Worm (Caenorhabditis elegans): Measurements from ENCODE around the gene C01G10.9.

ce11 chrV:15059534-15059933, 22.8 kb upstream of the C01G10.9 start, which contains the start of the genes mcm-3 and C25D7.15:
- TF ChIP-seq unc-120 (tag; optimal IDR thresholded peaks at IDR 0.05; ENCODE audit: poor library complexity, severe bottlenecking) (no peak), unc-62 (GFP tag; optimal IDR thresholded peaks at IDR 0.05) (no peak), ceh-43 (GFP tag; optimal IDR thresholded peaks at IDR 0.05) (no peak), ztf-11 (tag; optimal IDR thresholded peaks at IDR 0.05) (no peak), nhr-237 (tag; optimal IDR thresholded peaks at IDR 0.05) (no peak), nhr-28 (tag; optimal IDR thresholded peaks at IDR 0.05) (no peak), flh-1 (GFP tag; optimal IDR thresholded peaks at IDR 0.05) (no peak), unc-39 (tag; optimal IDR thresholded peaks at IDR 0.05) (no peak), nhr-2 (tag; optimal IDR thresholded peaks at IDR 0.05) (no peak), mls-2 (tag; optimal IDR thresholded peaks at IDR 0.05) (no peak), ham-2 (GFP tag; optimal IDR thresholded peaks at IDR 0.05) (no peak), nhr-12 (tag; optimal IDR thresholded peaks at IDR 0.05) (no peak)
